Fruit fly (Drosophila melanogaster): ENCODE measurements around the gene eIF1A.

The eIF1A gene

dm6 chr3R:18246041-18246440 is 28.4 kb upstream of the eIF1A start (continued):
- 0 out of 2 replicates have a peak, but pooled peaks have one; percentile 15 for TF ChIP-seq E2f2 (GFP tag; IDR thresholded peaks at IDR 0.05)

dm6 chr3R:18249268-18249667 is 25.2 kb upstream of the eIF1A start:
- TF ChIP-seq CG1603 (tag; optimal IDR thresholded peaks at IDR 0.05) (no peak), CG42726 (GFP tag; IDR thresholded peaks at IDR 0.05; ENCODE audit: partially characterized antibody) (no peak), fd3F (GFP tag; optimal IDR thresholded peaks at IDR 0.05) (no peak), unpg (GFP tag; optimal IDR thresholded peaks at IDR 0.05) (no peak), Trl (optimal IDR thresholded peaks at IDR 0.05) (peak; percentile 30 to 73), Trl (GFP tag; optimal IDR thresholded peaks at IDR 0.05) (no peak), vvl (GFP tag; IDR thresholded peaks at IDR 0.05) (0 out of 2 replicates have a peak, but pooled peaks have one; percentile 23), CG2199 (GFP tag; IDR thresholded peaks at IDR 0.05) (peak; percentile 61; the same call in 1 of the 3 replicates), sob (GFP tag; IDR thresholded peaks at IDR 0.05) (0 out of 2 replicates have a peak, but pooled peaks have one; percentile 30), CG10147 (GFP tag; optimal IDR thresholded peaks at IDR 0.05) (no peak), ci (GFP tag; IDR thresholded peaks at IDR 0.05) (peak; percentile 40; the same call in 1 of the 3 replicates), CG32532 (GFP tag; IDR thresholded peaks at IDR 0.05) (peak; percentile 46; the same call in 1 of the 2 replicates), HmgZ (tag; optimal IDR thresholded peaks at IDR 0.05) (peak; percentile 1), CG7372 (GFP tag; IDR thresholded peaks at IDR 0.05) (peak; percentile 23; the same call in 1 of the 2 replicates), CG8765 (GFP tag; IDR thresholded peaks at IDR 0.05) (no peak), Deaf1 (tag; optimal IDR thresholded peaks at IDR 0.05) (peak; percentile 53), Pdp1 (GFP tag; optimal IDR thresholded peaks at IDR 0.05) (peak in 1 of 2 experiments; percentile 44), CG6813 (GFP tag; optimal IDR thresholded peaks at IDR 0.05) (no peak), Scr (GFP tag; IDR thresholded peaks at IDR 0.05; ENCODE audit: partially characterized antibody) (0 out of 2 replicates have a peak, but pooled peaks have one; percentile 11), Dip3 (GFP tag; optimal IDR thresholded peaks at IDR 0.05) (no peak), CG10543 (GFP tag; optimal IDR thresholded peaks at IDR 0.05) (peak; percentile 30), CG14667 (GFP tag; IDR thresholded peaks at IDR 0.05) (no peak), chinmo (GFP tag; IDR thresholded peaks at IDR 0.05; ENCODE audit: partially characterized antibody) (0 out of 4 replicates have a peak, but pooled peaks have one; percentile 62), cg (GFP tag; optimal IDR thresholded peaks at IDR 0.05) (peak; percentile 89), sr (GFP tag; IDR thresholded peaks at IDR 0.05) (peak; percentile 38; the same call in 2 of the 3 replicates), CG3163 (GFP tag; optimal IDR thresholded peaks at IDR 0.05) (peak; percentile 58), chm (GFP tag; IDR thresholded peaks at IDR 0.05) (0 out of 2 replicates have a peak, but pooled peaks have one; percentile 20), psq (GFP tag; optimal IDR thresholded peaks at IDR 0.05) (no peak), CG5953 (GFP tag; IDR thresholded peaks at IDR 0.05) (no peak), sd (tag; optimal IDR thresholded peaks at IDR 0.05) (peak; percentile 26), NFAT (GFP tag; IDR thresholded peaks at IDR 0.05) (no peak), Med (GFP tag) (peak; percentile 77), sug (tag; optimal IDR thresholded peaks at IDR 0.05) (peak; percentile 13)

dm6 chr3R:18250815-18251214 is 23.6 kb upstream of the eIF1A start, which contains the start of gene CG18598:
TSS of gene CG18598 (plus strand) at chr3R:18251115.
- TF ChIP-seq crp (GFP tag; optimal IDR thresholded peaks at IDR 0.05), result no peak
- TF ChIP-seq sens (GFP tag), result peak; percentile 34
- TF ChIP-seq Med (GFP tag), result peak; percentile 60
- no peak for TF ChIP-seq Blimp-1 (GFP tag; optimal IDR thresholded peaks at IDR 0.05)
- peak; percentile 88 for TF ChIP-seq Ets65A (GFP tag)
- TF ChIP-seq HLH4C (GFP tag; IDR thresholded peaks at IDR 0.05; ENCODE audit: partially characterized antibody), result no peak; the same call in 2 of the 3 replicates
- no peak for TF ChIP-seq grau (tag; optimal IDR thresholded peaks at IDR 0.05)
- no peak for TF ChIP-seq gsb-n (tag; optimal IDR thresholded peaks at IDR 0.05)
